Worm (Caenorhabditis elegans) whole organism, L4 larva: ENCODE data around the gene F23F1.6.

Source experiments
- R02D3.7 ChIP-seq: fragments of 150-350 bp; sonication (generic microtip); optimal IDR thresholded peaks from 3 replicates; lab custom pipeline; 2014; ENCODE audit warnings: missing biosample characterization, missing genetic modification characterization
- T20F7.1 ChIP-seq: fragments of 200-800 bp; sonication (Bioruptor generic); optimal IDR thresholded peaks from 2 replicates; lab custom pipeline; 2018; ENCODE audit warnings: mild to moderate bottlenecking, missing genetic modification characterization, missing compliant biosample characterization
- Y48G9A.11 ChIP-seq: fragments of 200-800 bp; sonication (Bioruptor generic); IDR thresholded peaks from 2 replicates; pipeline ENCODE4 v1.3.6; 2022; ENCODE audit warnings: missing genetic modification reagents, missing genetic modification characterization, missing compliant biosample characterization
- Y75B8A.6 ChIP-seq: fragments of 200-800 bp; sonication (Bioruptor generic); IDR thresholded peaks from 2 replicates; pipeline ENCODE4 v1.3.6; 2022; ENCODE audit warnings: missing genetic modification reagents, missing genetic modification characterization, missing compliant biosample characterization
- ZK546.5 ChIP-seq, 2 experiments: sonication (generic microtip); optimal IDR thresholded peaks; 2 replicates each; lab custom pipeline; 2017; ENCODE audit warnings: missing biosample characterization in 2 of 2, missing genetic modification characterization in 2 of 2
- aha-1 ChIP-seq: fragments of 150-350 bp; peaks from one replicate; lab custom pipeline; 2014; ENCODE audit warnings: missing biosample characterization, missing genetic modification characterization
- aly-2 ChIP-seq: sonication (generic microtip); optimal IDR thresholded peaks from 2 replicates; lab custom pipeline; 2018; ENCODE audit warnings: missing biosample characterization, missing genetic modification characterization
- attf-4 ChIP-seq: sonication (generic microtip); optimal IDR thresholded peaks from 3 replicates; lab custom pipeline; 2017; ENCODE audit warnings: missing biosample characterization, missing genetic modification characterization
- ceh-32 ChIP-seq: sonication (generic microtip); optimal IDR thresholded peaks from 2 replicates; lab custom pipeline; 2016; ENCODE audit warnings: mild to moderate bottlenecking, missing genetic modification characterization, missing compliant biosample characterization; ENCODE audit not compliant: poor library complexity
- daf-12 ChIP-seq: fragments of 150-350 bp; optimal IDR thresholded peaks from 2 replicates; lab custom pipeline; 2014; ENCODE audit warnings: missing biosample characterization, missing genetic modification reagents, missing genetic modification characterization
- daf-16 ChIP-seq, 3 experiments: sonication (generic microtip); optimal IDR thresholded peaks; 2 replicates each; lab custom pipeline; 2016 to 2017; ENCODE audit warnings: missing genetic modification characterization in 3 of 3, missing genetic modification reagents in 3 of 3, mild to moderate bottlenecking in 2 of 3, missing compliant biosample characterization in 2 of 3, missing biosample characterization in 1 of 3, moderate library complexity in 1 of 3
- dmd-9 ChIP-seq: fragments of 200-800 bp; sonication (Bioruptor generic); IDR thresholded peaks from 2 replicates; pipeline ENCODE4 v1.3.6; 2022; ENCODE audit warnings: missing genetic modification reagents, missing genetic modification characterization, missing compliant biosample characterization
- dpl-1 ChIP-seq: fragments of 150-350 bp; optimal IDR thresholded peaks from 2 replicates; lab custom pipeline; 2014; ENCODE audit warnings: missing biosample characterization, missing genetic modification reagents, missing genetic modification characterization
- duxl-1 ChIP-seq: sonication (generic microtip); optimal IDR thresholded peaks from 2 replicates; lab custom pipeline; 2016; ENCODE audit warnings: mild to moderate bottlenecking, missing genetic modification characterization, moderate library complexity, missing compliant biosample characterization; ENCODE audit not compliant: poor library complexity
- dve-1 ChIP-seq: sonication (generic microtip); optimal IDR thresholded peaks from 2 replicates; lab custom pipeline; 2017; ENCODE audit warnings: antibody characterized with exemption, mild to moderate bottlenecking, missing genetic modification characterization, missing compliant biosample characterization; ENCODE audit not compliant: insufficient read depth
- hlh-11 ChIP-seq: fragments of 200-800 bp; sonication (Bioruptor generic); optimal IDR thresholded peaks from 2 replicates; lab custom pipeline; 2018; ENCODE audit warnings: mild to moderate bottlenecking, missing genetic modification characterization, missing compliant biosample characterization
- hlh-30 ChIP-seq: sonication (generic microtip); optimal IDR thresholded peaks from 2 replicates; lab custom pipeline; 2017; ENCODE audit warnings: antibody characterized with exemption, mild to moderate bottlenecking, missing genetic modification characterization, missing compliant biosample characterization; ENCODE audit not compliant: insufficient read depth
- lim-7 ChIP-seq: fragments of 200-800 bp; sonication (Bioruptor generic); IDR thresholded peaks from 2 replicates; pipeline ENCODE4 v1.3.6; 2022; ENCODE audit warnings: missing genetic modification characterization, missing compliant biosample characterization
- lin-1 ChIP-seq: fragments of 200-800 bp; sonication (Bioruptor generic); IDR thresholded peaks from 2 replicates; pipeline ENCODE4 v1.3.6; 2022; ENCODE audit warnings: missing genetic modification reagents, missing genetic modification characterization, missing compliant biosample characterization
- lin-38 ChIP-seq: fragments of 200-800 bp; sonication (Bioruptor generic); IDR thresholded peaks from 2 replicates; pipeline ENCODE4 v1.3.6; 2022; ENCODE audit warnings: missing genetic modification reagents, missing genetic modification characterization, missing compliant biosample characterization
- lin-39 ChIP-seq: fragments of 150-350 bp; optimal IDR thresholded peaks from 2 replicates; lab custom pipeline; 2014; ENCODE audit warnings: missing biosample characterization, missing genetic modification reagents, missing genetic modification characterization
- lir-3 ChIP-seq: sonication (generic microtip); optimal IDR thresholded peaks from 2 replicates; lab custom pipeline; 2016; ENCODE audit warnings: mild to moderate bottlenecking, missing genetic modification characterization, missing compliant biosample characterization
- lsy-2 ChIP-seq, 2 experiments: fragments of 150-350 bp in 1 of 2; sonication (generic microtip) in 1 of 2; optimal IDR thresholded peaks; 2 replicates each; lab custom pipeline; 2014 to 2017; ENCODE audit warnings: missing biosample characterization in 2 of 2, missing genetic modification characterization in 2 of 2
- mdl-1 ChIP-seq, 2 experiments: fragments of 150-350 bp in 1 of 2; sonication (generic microtip) in 1 of 2; optimal IDR thresholded peaks; 2 replicates each; lab custom pipeline; 2014 to 2017; ENCODE audit warnings: missing biosample characterization in 2 of 2, missing genetic modification characterization in 2 of 2
- mdt-29 ChIP-seq: fragments of 200-800 bp; sonication (Bioruptor generic); IDR thresholded peaks from 2 replicates; pipeline ENCODE4 v1.3.6; 2022; ENCODE audit warnings: missing genetic modification reagents, missing genetic modification characterization, missing compliant biosample characterization
- mes-2 ChIP-seq: sonication (generic microtip); optimal IDR thresholded peaks from 2 replicates; lab custom pipeline; 2016; ENCODE audit warnings: missing genotype, mild to moderate bottlenecking, missing genetic modification characterization, missing compliant biosample characterization; ENCODE audit not compliant: poor library complexity, severe bottlenecking
- nhr-102 ChIP-seq: sonication (generic microtip); optimal IDR thresholded peaks from 2 replicates; lab custom pipeline; 2016; ENCODE audit warnings: mild to moderate bottlenecking, missing genetic modification characterization, moderate library complexity, missing compliant biosample characterization
- nhr-11 ChIP-seq: fragments of 150-350 bp; optimal IDR thresholded peaks from 2 replicates; lab custom pipeline; 2014; ENCODE audit warnings: missing biosample characterization, missing genetic modification characterization
- nhr-6 ChIP-seq: fragments of 150-350 bp; optimal IDR thresholded peaks from 2 replicates; lab custom pipeline; 2014; ENCODE audit warnings: missing biosample characterization, missing genetic modification characterization
- nhr-77 ChIP-seq: fragments of 150-350 bp; optimal IDR thresholded peaks from 2 replicates; lab custom pipeline; 2014; ENCODE audit warnings: missing biosample characterization, missing genetic modification characterization
- pha-4 ChIP-seq, 2 experiments: fragments of 150-350 bp in 1 of 2; fragments of 200-800 bp in 1 of 2; sonication (Bioruptor generic) in 1 of 2; IDR thresholded peaks in 1 of 2; optimal IDR thresholded peaks in 1 of 2; 2 replicates each; pipeline versions ENCODE4 v1.3.6 to Lab custom; 2014 to 2022; ENCODE audit warnings: missing genetic modification characterization in 2 of 2, missing genetic modification reagents in 2 of 2, missing biosample characterization in 1 of 2, missing compliant biosample characterization in 1 of 2
- php-3 ChIP-seq: fragments of 200-800 bp; sonication (Bioruptor generic); IDR thresholded peaks from 2 replicates; pipeline ENCODE4 v1.3.6; 2022; ENCODE audit warnings: missing genetic modification reagents, missing genetic modification characterization, missing compliant biosample characterization
- set-16 ChIP-seq: fragments of 200-800 bp; sonication (Bioruptor generic); IDR thresholded peaks from 2 replicates; pipeline ENCODE4 v1.3.6; 2022; ENCODE audit warnings: missing genetic modification reagents, missing genetic modification characterization, missing compliant biosample characterization
- snpc-4 ChIP-seq: fragments of 150-350 bp; optimal IDR thresholded peaks from 2 replicates; lab custom pipeline; 2014; ENCODE audit warnings: missing biosample characterization, missing genetic modification characterization
- tag-97 ChIP-seq: fragments of 200-800 bp; sonication (Bioruptor generic); IDR thresholded peaks from 2 replicates; pipeline ENCODE4 v1.3.6; 2022; ENCODE audit warnings: missing genetic modification characterization, missing compliant biosample characterization
- unc-62 ChIP-seq, 3 experiments: fragments of 150-350 bp in 1 of 3; sonication (generic microtip); optimal IDR thresholded peaks in 2 of 3; peaks in 1 of 3; 1 replicate in 1 of 3; 2 replicates in 2 of 3; lab custom pipeline; 2014 to 2017; ENCODE audit warnings: missing biosample characterization in 3 of 3, missing genetic modification characterization in 3 of 3, missing genetic modification reagents in 3 of 3, missing genotype in 1 of 3
- zag-1 ChIP-seq: fragments of 150-350 bp; optimal IDR thresholded peaks from 2 replicates; lab custom pipeline; 2014; ENCODE audit warnings: missing biosample characterization, missing genetic modification characterization
- zfp-2 ChIP-seq: sonication (generic microtip); optimal IDR thresholded peaks from 2 replicates; lab custom pipeline; 2016; ENCODE audit warnings: mild to moderate bottlenecking, missing genetic modification characterization, missing compliant biosample characterization
- zfp-3 ChIP-seq: fragments of 200-800 bp; sonication (Bioruptor generic); conservative IDR thresholded peaks from 2 replicates; pipeline ENCODE4 v1.3.6; 2022; ENCODE audit warnings: missing genetic modification reagents, missing genetic modification characterization, missing compliant biosample characterization
- zip-2 ChIP-seq: fragments of 150-350 bp; optimal IDR thresholded peaks from 2 replicates; lab custom pipeline; 2014; ENCODE audit warnings: missing biosample characterization, missing genetic modification characterization
- ztf-11 ChIP-seq: fragments of 150-350 bp; optimal IDR thresholded peaks from 2 replicates; lab custom pipeline; 2014; ENCODE audit warnings: missing biosample characterization, missing genetic modification characterization
- ztf-7 ChIP-seq: fragments of 150-350 bp; optimal IDR thresholded peaks from 2 replicates; lab custom pipeline; 2014; ENCODE audit warnings: missing biosample characterization, missing genetic modification characterization

Gene F23F1.6

DNA sequence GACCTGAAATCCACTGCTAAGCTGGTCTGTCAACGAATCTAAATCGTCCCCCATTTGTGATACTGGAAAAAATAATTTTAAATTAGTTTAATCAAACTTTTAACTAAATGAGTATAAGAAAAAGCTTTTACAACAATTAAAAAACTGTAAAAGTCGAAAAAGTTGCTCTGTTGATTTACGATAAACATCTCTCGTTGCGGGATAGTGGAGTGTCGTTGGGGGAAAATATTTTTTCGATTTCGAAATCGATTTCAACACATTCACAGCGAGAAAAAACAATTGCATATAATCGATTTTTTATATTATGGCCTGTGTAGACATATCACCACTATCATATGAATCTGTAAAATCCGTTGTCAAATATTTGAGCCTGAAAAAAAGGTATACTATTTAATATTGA, 5.6 kb downstream of the F23F1.6 start, which contains the start of the genes F23F1.5 and fbxc-54:
Gene F23F1.5 (minus strand): TSS at position 64 of the 400 bp plus-strand sequence.
Gene fbxc-54 (plus strand): TSS at position 199 of the 400 bp plus-strand sequence.
- peak; percentile 18 for TF ChIP-seq dve-1 (tag; lab: Kevin White, UChicago)
- no peak for TF ChIP-seq daf-16 (GFP tag; optimal IDR thresholded peaks at IDR 0.05; lab: Kevin White, UChicago)
- peak; percentile 62 for TF ChIP-seq daf-16 (tag; optimal IDR thresholded peaks at IDR 0.05; lab: Kevin White, UChicago)
- peak; percentile 90 for TF ChIP-seq T20F7.1
- peak; percentile 37 for TF ChIP-seq nhr-6 (tag; lab: Kevin White, UChicago)
- peak in 1 of 2 experiments; percentile 58 for TF ChIP-seq lsy-2 (tag; optimal IDR thresholded peaks at IDR 0.05; lab: Kevin White, UChicago)
- TF ChIP-seq mes-2 (tag; lab: Kevin White, UChicago): peak; percentile 37
- no peak for TF ChIP-seq zfp-3 (GFP tag; lab: Robert Waterston, UW)
- peak; percentile 31 for TF ChIP-seq dpl-1 (GFP tag; lab: Kevin White, UChicago)
- peak; percentile 43 for TF ChIP-seq R02D3.7 (tag; lab: Kevin White, UChicago)
- TF ChIP-seq attf-4: no peak
- no peak for TF ChIP-seq snpc-4 (tag; lab: Kevin White, UChicago)

DNA sequence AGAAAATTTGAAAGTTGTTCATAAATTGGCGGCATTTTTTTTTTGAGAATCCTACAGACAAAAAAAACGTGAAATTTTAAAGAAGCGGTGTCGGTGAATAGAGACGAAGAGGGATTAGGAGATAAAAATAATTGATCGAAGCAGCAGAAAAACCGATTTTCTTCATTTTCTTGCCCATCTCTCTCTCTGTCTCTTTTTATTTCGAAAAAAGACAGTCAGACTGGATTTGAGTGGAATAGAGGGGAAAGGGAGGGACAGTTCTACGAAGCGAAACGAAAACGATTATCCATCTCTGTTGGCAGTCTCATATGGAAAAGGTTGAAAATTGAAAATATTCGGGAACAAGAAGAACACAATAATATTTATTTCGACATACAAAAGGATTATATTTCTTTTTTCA, 7.5 kb downstream of the F23F1.6 start:
- TF ChIP-seq tag-97 (GFP tag; lab: Robert Waterston, UW) (no peak), unc-62 (GFP tag; optimal IDR thresholded peaks at IDR 0.05 in 1 of 2; lab: Kevin White, UChicago) (peak in 1 of 2 experiments; percentile 11), unc-62 (tag; optimal IDR thresholded peaks at IDR 0.05; lab: Kevin White, UChicago) (no peak), aha-1 (tag; lab: Kevin White, UChicago) (peak; percentile 75)
- TF ChIP-seq, all 104 proteins: peak for 2

DNA sequence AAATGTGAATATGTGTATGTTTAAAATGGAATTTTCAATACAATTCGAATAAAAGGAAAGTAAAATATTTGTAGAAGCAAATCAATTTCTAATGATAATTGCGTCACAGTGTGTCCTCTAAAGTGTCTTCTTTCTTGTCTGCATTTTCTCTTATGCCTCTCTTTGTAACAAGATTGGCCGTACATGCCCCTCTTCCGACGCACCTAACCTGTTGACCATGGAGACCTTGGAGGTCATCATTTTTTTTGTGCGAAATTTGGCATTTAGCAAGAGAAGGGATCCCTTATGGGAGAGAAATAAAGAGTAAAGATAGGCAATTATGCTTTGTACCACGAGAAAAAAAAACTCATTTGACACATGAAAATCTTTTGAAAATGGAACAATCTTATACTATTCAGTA, 8.8 kb downstream of the F23F1.6 start, which contains the start of gene F23F1.4:
Gene F23F1.4 (minus strand): TSS at position 141 of the 400 bp plus-strand sequence.
- TF ChIP-seq nhr-11 (tag; lab: Kevin White, UChicago) (no peak), ztf-11 (tag; lab: Kevin White, UChicago) (no peak), R02D3.7 (tag; lab: Kevin White, UChicago) (no peak), lin-39 (tag; lab: Kevin White, UChicago) (no peak), zag-1 (tag; lab: Kevin White, UChicago) (no peak), zfp-3 (GFP tag; lab: Robert Waterston, UW) (no peak), nhr-102 (tag; lab: Kevin White, UChicago) (no peak), lir-3 (tag; lab: Kevin White, UChicago) (no peak), mdt-29 (GFP tag; lab: Robert Waterston, UW) (no peak), Y48G9A.11 (GFP tag; lab: Robert Waterston, UW) (no peak), ztf-7 (tag; lab: Kevin White, UChicago) (no peak), aly-2 (tag; lab: Kevin White, UChicago) (no peak)

DNA sequence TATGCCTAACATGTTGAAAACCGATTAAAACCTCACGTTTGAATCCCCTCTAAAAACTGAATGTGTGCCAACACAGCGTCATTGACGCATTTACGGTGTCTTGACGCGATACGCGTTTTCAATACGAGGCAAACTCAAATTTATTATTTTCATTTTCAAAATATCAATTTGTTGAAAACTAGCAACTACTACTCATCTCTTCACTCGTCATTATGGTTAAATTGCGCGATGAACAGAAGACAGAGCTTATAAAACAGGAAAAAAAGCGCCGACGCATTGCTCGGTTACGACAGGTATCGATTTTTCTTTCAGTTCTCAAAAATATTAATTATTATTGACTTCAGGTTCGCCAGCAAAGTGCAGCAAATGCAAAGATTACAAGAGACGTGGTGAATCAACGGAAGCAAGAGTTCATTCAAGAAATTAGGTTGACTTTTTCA, 12.5 kb downstream of the F23F1.6 start, which contains the start of gene enee-1:
Gene enee-1 (plus strand): TSS at position 108 of the 440 bp plus-strand sequence.
- TF ChIP-seq lin-39 (tag; lab: Kevin White, UChicago) (no peak), zfp-2 (no peak), hlh-11 (tag; lab: Kevin White, UChicago) (peak; percentile 65), Y75B8A.6 (GFP tag; lab: Robert Waterston, UW) (no peak), zip-2 (tag; lab: Kevin White, UChicago) (peak; percentile 70), unc-62 (GFP tag; optimal IDR thresholded peaks at IDR 0.05 in 1 of 2; lab: Kevin White, UChicago) (peak in 1 of 2 experiments; percentile 92), unc-62 (tag; optimal IDR thresholded peaks at IDR 0.05; lab: Kevin White, UChicago) (no peak), php-3 (GFP tag; lab: Robert Waterston, UW) (0 out of 2 replicates have a peak, but pooled peaks have one; percentile 6), hlh-30 (tag; lab: Kevin White, UChicago) (peak; percentile 76), lin-1 (GFP tag; lab: Robert Waterston, UW) (no peak), nhr-77 (tag; lab: Kevin White, UChicago) (peak; percentile 56), lin-38 (GFP tag; lab: Robert Waterston, UW) (peak; percentile 83), dmd-9 (GFP tag; lab: Robert Waterston, UW) (no peak), ceh-32 (peak; percentile 23), daf-16 (GFP tag; optimal IDR thresholded peaks at IDR 0.05; lab: Kevin White, UChicago) (no peak), daf-16 (tag; optimal IDR thresholded peaks at IDR 0.05; lab: Kevin White, UChicago) (peak; percentile 36), lim-7 (GFP tag; lab: Robert Waterston, UW) (no peak), set-16 (GFP tag; lab: Robert Waterston, UW) (no peak), mdl-1 (tag; optimal IDR thresholded peaks at IDR 0.05; lab: Kevin White, UChicago) (peak in 1 of 2 experiments; percentile 18), daf-12 (tag; lab: Kevin White, UChicago) (no peak), ZK546.5 (tag; optimal IDR thresholded peaks at IDR 0.05; lab: Kevin White, UChicago) (no peak), pha-4 (GFP tag; IDR thresholded peaks at IDR 0.05; lab: Robert Waterston, UW) (peak; percentile 26; the same call in 1 of the 2 replicates), pha-4 (tag; optimal IDR thresholded peaks at IDR 0.05; lab: Kevin White, UChicago) (peak; percentile 59), duxl-1 (peak; percentile 75), mdt-29 (GFP tag; lab: Robert Waterston, UW) (0 out of 2 replicates have a peak, but pooled peaks have one; percentile 40)
